Worm (Caenorhabditis elegans) whole organism, mixed stage, embryonic: ENCODE data around the gene T20D4.15.

ENCODE experiments used
- M03D4.4 ChIP-seq: sonication (generic microtip); optimal IDR thresholded peaks from 2 replicates; lab custom pipeline; 2017; ENCODE audit warnings: mild to moderate bottlenecking, missing genetic modification characterization, missing compliant biosample characterization
- bed-3 ChIP-seq: fragments of 200-800 bp; sonication (Bioruptor generic); optimal IDR thresholded peaks from 3 replicates; lab custom pipeline; 2018; ENCODE audit warnings: mild to moderate bottlenecking, missing genetic modification characterization, moderate library complexity, missing compliant biosample characterization
- blmp-1 ChIP-seq: fragments of 150-350 bp; optimal IDR thresholded peaks from 2 replicates; lab custom pipeline; 2014; ENCODE audit warnings: missing biosample characterization, missing genetic modification characterization
- ceh-39 ChIP-seq: fragments of 150-350 bp; optimal IDR thresholded peaks from 2 replicates; lab custom pipeline; 2014; ENCODE audit warnings: missing biosample characterization, missing genetic modification characterization
- ceh-43 ChIP-seq: fragments of 200-800 bp; sonication (Bioruptor generic); optimal IDR thresholded peaks from 2 replicates; lab custom pipeline; 2018; ENCODE audit warnings: mild to moderate bottlenecking, missing genetic modification characterization, moderate library complexity, missing compliant biosample characterization
- ceh-83 ChIP-seq: fragments of 200-800 bp; sonication (Bioruptor generic); optimal IDR thresholded peaks from 2 replicates; lab custom pipeline; 2018; ENCODE audit warnings: mild to moderate bottlenecking, missing genetic modification characterization, missing compliant biosample characterization
- ces-1 ChIP-seq: fragments of 150-350 bp; optimal IDR thresholded peaks from 2 replicates; lab custom pipeline; 2014; ENCODE audit warnings: missing biosample characterization, missing genetic modification reagents, missing genetic modification characterization
- cnd-1 ChIP-seq: fragments of 200-800 bp; sonication (Bioruptor generic); optimal IDR thresholded peaks from 2 replicates; lab custom pipeline; 2018; ENCODE audit warnings: mild to moderate bottlenecking, missing genetic modification characterization, missing compliant biosample characterization
- elt-1 ChIP-seq: sonication (generic microtip); optimal IDR thresholded peaks from 2 replicates; lab custom pipeline; 2017; ENCODE audit warnings: missing genetic modification characterization, mild to moderate bottlenecking, missing compliant biosample characterization, antibody characterized with exemption, moderate library complexity, borderline replicate concordance; ENCODE audit not compliant: insufficient read depth
- elt-3 ChIP-seq: fragments of 150-350 bp; optimal IDR thresholded peaks from 2 replicates; lab custom pipeline; 2014; ENCODE audit warnings: missing biosample characterization, missing genetic modification characterization
- flh-1 ChIP-seq: fragments of 200-800 bp; sonication (Bioruptor generic); optimal IDR thresholded peaks from 2 replicates; lab custom pipeline; 2018; ENCODE audit warnings: mild to moderate bottlenecking, missing genetic modification characterization, moderate library complexity, missing compliant biosample characterization
- ham-2 ChIP-seq: fragments of 200-800 bp; sonication (Bioruptor generic); optimal IDR thresholded peaks from 2 replicates; lab custom pipeline; 2018; ENCODE audit warnings: mild to moderate bottlenecking, missing genetic modification characterization, missing compliant biosample characterization
- hlh-1 ChIP-seq: fragments of 150-350 bp; optimal IDR thresholded peaks from 2 replicates; lab custom pipeline; 2014; ENCODE audit warnings: missing biosample characterization, missing genetic modification reagents, missing genetic modification characterization
- lin-13 ChIP-seq: fragments of 150-350 bp; optimal IDR thresholded peaks from 2 replicates; lab custom pipeline; 2014; ENCODE audit warnings: missing biosample characterization, missing genetic modification characterization
- lin-32 ChIP-seq: fragments of 200-800 bp; sonication (Bioruptor generic); optimal IDR thresholded peaks from 2 replicates; lab custom pipeline; 2018; ENCODE audit warnings: mild to moderate bottlenecking, missing genetic modification characterization, missing compliant biosample characterization
- lsy-2 ChIP-seq: fragments of 150-350 bp; optimal IDR thresholded peaks from 2 replicates; lab custom pipeline; 2014; ENCODE audit warnings: missing biosample characterization, missing genetic modification characterization
- mab-5 ChIP-seq: fragments of 150-350 bp; optimal IDR thresholded peaks from 2 replicates; lab custom pipeline; 2014; ENCODE audit warnings: missing biosample characterization, missing genetic modification characterization
- mep-1 ChIP-seq: fragments of 150-350 bp; optimal IDR thresholded peaks from 2 replicates; lab custom pipeline; 2017; ENCODE audit warnings: missing biosample characterization, missing genetic modification reagents, missing genetic modification characterization, inconsistent platforms
- mls-2 ChIP-seq: sonication (generic microtip); optimal IDR thresholded peaks from 2 replicates; lab custom pipeline; 2016; ENCODE audit warnings: mild to moderate bottlenecking, missing genetic modification characterization, moderate library complexity, missing compliant biosample characterization
- nhr-12 ChIP-seq: fragments of 150-350 bp; optimal IDR thresholded peaks from 2 replicates; lab custom pipeline; 2014; ENCODE audit warnings: missing biosample characterization, missing genetic modification characterization
- nhr-2 ChIP-seq: fragments of 150-350 bp; optimal IDR thresholded peaks from 2 replicates; lab custom pipeline; 2014; ENCODE audit warnings: missing biosample characterization, missing genetic modification characterization
- nhr-28 ChIP-seq: fragments of 150-350 bp; optimal IDR thresholded peaks from 2 replicates; lab custom pipeline; 2014; ENCODE audit warnings: missing biosample characterization, missing genetic modification characterization
- nhr-76 ChIP-seq: sonication (generic microtip); optimal IDR thresholded peaks from 2 replicates; lab custom pipeline; 2017; ENCODE audit warnings: missing biosample characterization, missing genetic modification characterization
- pha-4 ChIP-seq: fragments of 150-350 bp; optimal IDR thresholded peaks from 2 replicates; lab custom pipeline; 2018; ENCODE audit warnings: missing biosample characterization, missing genetic modification reagents, missing genetic modification characterization
- snpc-4 ChIP-seq: fragments of 150-350 bp; optimal IDR thresholded peaks from 2 replicates; lab custom pipeline; 2014; ENCODE audit warnings: missing biosample characterization, missing genetic modification characterization
- sptf-1 ChIP-seq: sonication (generic microtip); optimal IDR thresholded peaks from 2 replicates; lab custom pipeline; 2017; ENCODE audit warnings: mild to moderate bottlenecking, missing genetic modification characterization, moderate library complexity, missing compliant biosample characterization
- tbx-8 ChIP-seq: fragments of 200-800 bp; sonication (Bioruptor generic); optimal IDR thresholded peaks from 2 replicates; lab custom pipeline; 2018; ENCODE audit warnings: mild to moderate bottlenecking, missing genetic modification characterization, moderate library complexity, missing compliant biosample characterization
- unc-39 ChIP-seq: fragments of 150-350 bp; optimal IDR thresholded peaks from 2 replicates; lab custom pipeline; 2014; ENCODE audit warnings: missing biosample characterization, missing genetic modification characterization
- unc-62 ChIP-seq: fragments of 150-350 bp; optimal IDR thresholded peaks from 2 replicates; lab custom pipeline; 2014; ENCODE audit warnings: missing biosample characterization, missing genetic modification reagents, missing genetic modification characterization
- zip-8 ChIP-seq: fragments of 150-350 bp; optimal IDR thresholded peaks from 2 replicates; lab custom pipeline; 2014; ENCODE audit warnings: missing biosample characterization, missing genetic modification characterization
- ztf-11 ChIP-seq: fragments of 150-350 bp; optimal IDR thresholded peaks from 2 replicates; lab custom pipeline; 2014; ENCODE audit warnings: missing biosample characterization, missing genetic modification characterization

T20D4.15 gene

DNA sequence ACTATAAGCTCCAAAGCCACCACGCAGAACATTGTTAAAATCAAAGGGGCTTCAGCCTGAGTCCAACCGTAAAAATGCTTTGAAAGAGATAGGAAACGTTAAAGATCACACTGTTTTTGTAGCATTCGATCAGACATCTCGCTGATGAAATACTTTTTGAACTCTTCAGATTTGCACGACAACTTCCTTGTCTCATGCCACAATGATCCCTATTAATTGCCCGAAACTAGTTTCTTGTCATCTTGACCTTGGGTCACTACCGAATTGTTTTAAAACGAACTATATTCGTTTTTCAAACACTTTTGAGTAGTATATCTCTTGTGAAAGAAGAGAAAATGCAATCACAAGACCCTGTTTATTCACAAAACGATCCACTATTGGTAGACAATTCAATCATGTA, 23.4 kb upstream of the T20D4.15 start, which contains the start of gene T20D4.3:
T20D4.3 (plus strand) TSS at position 301 of the 400 bp plus-strand sequence.
- TF ChIP-seq nhr-2 = no peak
- TF ChIP-seq M03D4.4 = no peak
- no peak for TF ChIP-seq ham-2 (GFP tag; lab: Kevin White, UChicago)
- TF ChIP-seq snpc-4 = no peak
- no peak for TF ChIP-seq elt-1 (tag; lab: Kevin White, UChicago)
- TF ChIP-seq bed-3 (GFP tag; lab: Kevin White, UChicago) = no peak
- no peak for TF ChIP-seq ces-1 (GFP tag; lab: Kevin White, UChicago)
- TF ChIP-seq ceh-43 = no peak
- TF ChIP-seq zip-8 (tag; lab: Kevin White, UChicago) = no peak
- no peak for TF ChIP-seq nhr-76 (tag; lab: Kevin White, UChicago)
- TF ChIP-seq lsy-2 (tag; lab: Kevin White, UChicago) = no peak
- TF ChIP-seq unc-62 (GFP tag; lab: Kevin White, UChicago) = no peak
- TF ChIP-seq ztf-11 = no peak
- TF ChIP-seq mab-5 (tag; lab: Kevin White, UChicago) = no peak
- no peak for TF ChIP-seq cnd-1 (tag; lab: Kevin White, UChicago)

ce11 chrV:3413010-3413409, 18.5 kb upstream of the T20D4.15 start, which contains the start of gene txt-11:
Gene txt-11 (plus strand): TSS chrV:3413310.
- no peak for TF ChIP-seq sptf-1 (tag; lab: Kevin White, UChicago)
- TF ChIP-seq, all 35 proteins: peak for 0

- no peak for TF ChIP-seq lsy-2 (tag; lab: Kevin White, UChicago)
- TF ChIP-seq ceh-43 = no peak
- TF ChIP-seq hlh-1 (tag; lab: Kevin White, UChicago) = no peak
- TF ChIP-seq lin-32 (GFP tag; lab: Kevin White, UChicago) = no peak
- no peak for TF ChIP-seq flh-1
- no peak for TF ChIP-seq nhr-12 (tag; lab: Kevin White, UChicago)
- no peak for TF ChIP-seq tbx-8 (GFP tag; lab: Kevin White, UChicago)
- no peak for TF ChIP-seq lin-13 (tag; lab: Kevin White, UChicago)
- no peak for TF ChIP-seq mls-2 (tag; lab: Kevin White, UChicago)
- no peak for TF ChIP-seq unc-39
- TF ChIP-seq unc-62 (GFP tag; lab: Kevin White, UChicago) = no peak
- TF ChIP-seq nhr-76 (tag; lab: Kevin White, UChicago) = no peak
- no peak for TF ChIP-seq elt-3 (tag; lab: Kevin White, UChicago)
- no peak for TF ChIP-seq ceh-39 (tag; lab: Kevin White, UChicago)
- TF ChIP-seq blmp-1 (tag; lab: Kevin White, UChicago) = no peak
- no peak for TF ChIP-seq bed-3 (GFP tag; lab: Kevin White, UChicago)
Observed at ce11 chrV:3410098-3410570, 15.6 kb upstream of the T20D4.15 start, which contains the start of gene arrd-22. Gene arrd-22 (plus strand): TSS chrV:3410520.

DNA sequence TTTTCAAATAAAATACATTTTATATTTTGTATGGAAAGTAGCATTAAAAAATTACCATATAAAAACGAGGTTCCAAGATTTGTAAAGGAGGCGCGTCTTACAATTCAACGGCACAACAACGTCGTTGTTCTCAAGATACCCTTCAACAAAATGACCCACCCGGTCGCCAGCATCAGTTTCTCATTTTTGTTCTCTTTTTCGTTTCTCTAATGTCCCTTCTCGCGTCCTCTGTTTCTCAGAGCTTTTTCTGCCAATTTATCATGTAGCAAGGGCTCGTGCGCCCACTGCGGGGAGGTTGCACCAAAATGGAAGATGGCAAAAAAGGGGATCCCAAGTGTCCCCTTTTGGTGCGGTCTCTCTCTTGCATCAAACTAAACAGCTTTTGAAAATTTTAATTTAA, 15.0 kb upstream of the T20D4.15 start:
- TF ChIP-seq snpc-4 (no peak), nhr-28 (tag; lab: Kevin White, UChicago) (no peak), ces-1 (GFP tag; lab: Kevin White, UChicago) (no peak), zip-8 (tag; lab: Kevin White, UChicago) (no peak), nhr-2 (no peak), ham-2 (GFP tag; lab: Kevin White, UChicago) (no peak), sptf-1 (tag; lab: Kevin White, UChicago) (no peak), unc-39 (no peak), mab-5 (tag; lab: Kevin White, UChicago) (no peak), pha-4 (no peak)

DNA sequence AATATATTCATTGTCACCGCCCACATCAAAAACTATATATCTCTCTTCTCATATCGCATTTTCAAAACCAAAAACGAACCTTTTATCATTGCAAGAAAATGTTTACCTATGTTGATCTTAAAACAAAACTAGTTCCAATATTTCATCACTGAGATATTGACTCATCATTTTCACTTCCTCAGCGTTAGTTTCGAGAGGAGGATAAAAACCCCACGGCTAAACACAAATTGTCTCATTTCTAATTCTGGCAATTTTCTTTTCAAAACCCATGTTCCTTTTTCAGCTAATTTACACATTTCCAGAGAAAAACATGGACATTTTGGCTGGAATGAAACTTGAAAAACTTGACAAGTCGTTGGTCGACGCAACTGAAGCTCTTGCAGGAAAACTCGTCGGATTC, 14.1 kb upstream of the T20D4.15 start, which contains the start of gene T20D4.7:
T20D4.7 (plus strand) TSS at position 301 of the 400 bp plus-strand sequence.
- TF ChIP-seq mep-1 (tag; lab: Kevin White, UChicago) (no peak), M03D4.4 (no peak), flh-1 (no peak), elt-1 (tag; lab: Kevin White, UChicago) (no peak), tbx-8 (GFP tag; lab: Kevin White, UChicago) (no peak), ceh-83 (GFP tag; lab: Kevin White, UChicago) (no peak), nhr-2 (no peak), pha-4 (no peak), zip-8 (tag; lab: Kevin White, UChicago) (no peak), elt-3 (tag; lab: Kevin White, UChicago) (no peak), ces-1 (GFP tag; lab: Kevin White, UChicago) (no peak), blmp-1 (tag; lab: Kevin White, UChicago) (no peak), sptf-1 (tag; lab: Kevin White, UChicago) (no peak), mls-2 (tag; lab: Kevin White, UChicago) (no peak)
